In the genomic region with DNA sequence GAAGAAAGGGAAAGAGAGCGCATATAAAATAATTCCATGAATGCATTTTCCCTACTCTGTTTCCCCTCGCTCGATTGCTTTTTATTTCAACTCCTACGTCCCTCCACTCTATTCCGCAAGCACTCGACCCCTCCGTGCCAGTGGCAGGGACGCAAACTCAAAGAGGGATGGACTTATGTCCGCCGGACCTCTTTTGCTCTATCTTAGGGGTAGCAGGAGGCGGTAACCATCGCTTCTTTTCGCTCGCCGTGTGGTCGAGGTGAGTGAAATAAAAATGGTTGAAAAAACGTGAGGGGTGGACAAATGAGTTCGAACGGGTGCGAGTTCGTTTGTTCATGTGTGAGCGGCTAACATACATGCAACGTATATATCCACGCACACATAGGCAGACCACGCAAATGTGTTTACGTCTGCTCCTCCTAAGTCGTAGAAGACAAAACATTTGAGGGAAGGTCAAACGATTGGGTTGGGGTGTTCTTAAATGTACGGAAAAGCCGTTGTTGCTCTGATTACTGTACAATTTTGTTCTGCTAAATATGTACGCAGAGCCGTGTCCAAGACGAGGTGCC, we compare ENCODE assay signal across 3 fruit fly cellular contexts.
TF ChIP-seq lines count a peak whose summit lies in the region.

No protein-coding gene starts in this region.

- TF ChIP-seq CTCF in whole organism, embryonic (GFP tag; optimal IDR thresholded peaks at IDR 0.05; lab: Kevin White, UChicago), result no peak

TF ChIP-seq in whole organism, adult, 20 proteins besides CTCF, POLR2A, EP300 and RAD21:
- TF ChIP-seq tj (GFP tag; optimal IDR thresholded peaks at IDR 0.05; lab: Kevin White, UChicago) (no peak), CG33017 (tag; optimal IDR thresholded peaks at IDR 0.05; lab: Kevin White, UChicago) (no peak), pad (GFP tag; optimal IDR thresholded peaks at IDR 0.05; lab: Kevin White, UChicago) (peak; percentile 79), CG7101 (tag; optimal IDR thresholded peaks at IDR 0.05; lab: Kevin White, UChicago) (no peak), CG14711 (tag; optimal IDR thresholded peaks at IDR 0.05; lab: Kevin White, UChicago) (no peak), kay (GFP tag; lab: Kevin White, UChicago; ENCODE audit: borderline replicate concordance) (no peak), Hr96 (GFP tag; optimal IDR thresholded peaks at IDR 0.05; lab: Kevin White, UChicago) (no peak), Crg-1 (GFP tag; optimal IDR thresholded peaks at IDR 0.05; lab: Kevin White, UChicago) (no peak)

TF ChIP-seq in whole organism, embryonic, 481 proteins besides CTCF, POLR2A, EP300 and RAD21 (continues in another document):
- TF ChIP-seq repo (GFP tag; optimal IDR thresholded peaks at IDR 0.05; lab: Kevin White, UChicago) (no peak), tgo (GFP tag; IDR thresholded peaks at IDR 0.05; lab: Robert Waterston, UW) (no peak), NfI (GFP tag; optimal IDR thresholded peaks at IDR 0.05; lab: Kevin White, UChicago) (no peak), Dll (GFP tag; IDR thresholded peaks at IDR 0.05; lab: Robert Waterston, UW; ENCODE audit: partially characterized antibody) (0 out of 4 replicates have a peak, but pooled peaks have one; percentile 17), Neu2 (GFP tag; optimal IDR thresholded peaks at IDR 0.05; lab: Kevin White, UChicago; ENCODE audit: borderline replicate concordance) (no peak), Pdp1 (GFP tag; optimal IDR thresholded peaks at IDR 0.05; lab: Kevin White, UChicago) (no peak), seq (GFP tag; IDR thresholded peaks at IDR 0.05; lab: Robert Waterston, UW) (peak; percentile 56; the same call in 1 of the 2 replicates), CG5180 (GFP tag; optimal IDR thresholded peaks at IDR 0.05; lab: Kevin White, UChicago) (peak; percentile 75), CG8089 (GFP tag; optimal IDR thresholded peaks at IDR 0.05; lab: Kevin White, UChicago) (no peak), bab2 (GFP tag; optimal IDR thresholded peaks at IDR 0.05; lab: Kevin White, UChicago) (no peak), Ssrp (tag; optimal IDR thresholded peaks at IDR 0.05; lab: Kevin White, UChicago) (no peak), CG15073 (GFP tag; optimal IDR thresholded peaks at IDR 0.05; lab: Kevin White, UChicago) (no peak), Ets65A (GFP tag; lab: Kevin White, UChicago) (no peak), knrl (GFP tag; IDR thresholded peaks at IDR 0.05; lab: Robert Waterston, UW; ENCODE audit: partially characterized antibody) (no peak), ATbp (GFP tag; optimal IDR thresholded peaks at IDR 0.05; lab: Kevin White, UChicago) (no peak), CG11560 (tag; IDR thresholded peaks at IDR 0.05; lab: Robert Waterston, UW) (no peak), CG31441 (GFP tag; IDR thresholded peaks at IDR 0.05; lab: Robert Waterston, UW) (no peak), cg (GFP tag; optimal IDR thresholded peaks at IDR 0.05; lab: Kevin White, UChicago) (peak; percentile 76), pros (GFP tag; optimal IDR thresholded peaks at IDR 0.05; lab: Kevin White, UChicago) (peak; percentile 88), CG32767 (GFP tag; IDR thresholded peaks at IDR 0.05; lab: Robert Waterston, UW) (no peak), Trl (optimal IDR thresholded peaks at IDR 0.05; lab: Kevin White, UChicago) (peak in 1 of 2 experiments; percentile 12), Trl (GFP tag; optimal IDR thresholded peaks at IDR 0.05; lab: Kevin White, UChicago) (no peak), trem (tag; optimal IDR thresholded peaks at IDR 0.05; lab: Kevin White, UChicago) (no peak), CG8944 (GFP tag; optimal IDR thresholded peaks at IDR 0.05; lab: Kevin White, UChicago) (no peak), CG2129 (GFP tag; IDR thresholded peaks at IDR 0.05; lab: Robert Waterston, UW; ENCODE audit: partially characterized antibody) (no peak), CG7928 (GFP tag; optimal IDR thresholded peaks at IDR 0.05; lab: Kevin White, UChicago) (no peak), bowl (GFP tag; IDR thresholded peaks at IDR 0.05; lab: Robert Waterston, UW) (no peak), Awh (GFP tag; IDR thresholded peaks at IDR 0.05; lab: Robert Waterston, UW) (no peak), CG1832 (GFP tag; optimal IDR thresholded peaks at IDR 0.05; lab: Kevin White, UChicago) (no peak), HLH4C (GFP tag; IDR thresholded peaks at IDR 0.05; lab: Robert Waterston, UW; ENCODE audit: partially characterized antibody) (no peak), CG14965 (GFP tag; optimal IDR thresholded peaks at IDR 0.05; lab: Kevin White, UChicago; ENCODE audit: borderline replicate concordance) (no peak), Xbp1 (GFP tag; optimal IDR thresholded peaks at IDR 0.05; lab: Kevin White, UChicago) (no peak), CG2199 (GFP tag; IDR thresholded peaks at IDR 0.05; lab: Robert Waterston, UW) (0 out of 3 replicates have a peak, but pooled peaks have one; percentile 46), CG7556 (GFP tag; optimal IDR thresholded peaks at IDR 0.05; lab: Kevin White, UChicago) (no peak), unc-4 (GFP tag; IDR thresholded peaks at IDR 0.05; lab: Robert Waterston, UW; ENCODE audit: partially characterized antibody) (no peak), nau (GFP tag; optimal IDR thresholded peaks at IDR 0.05; lab: Kevin White, UChicago) (no peak), CG6683 (GFP tag; optimal IDR thresholded peaks at IDR 0.05; lab: Kevin White, UChicago) (no peak), CG9817 (tag; optimal IDR thresholded peaks at IDR 0.05; lab: Kevin White, UChicago) (no peak)

TF ChIP-seq in whole organism, prepupa, 60 proteins besides CTCF, POLR2A, EP300 and RAD21:
- TF ChIP-seq Eip78C (GFP tag; lab: Kevin White, UChicago) (peak; percentile 23), CG1621 (tag; optimal IDR thresholded peaks at IDR 0.05; lab: Kevin White, UChicago) (no peak)
